Worm (Caenorhabditis elegans) whole organism, young adult: ENCODE results near the gene chtl-1.

Experiments used
- C17E4.6 ChIP-seq: fragments of 200-800 bp; sonication (Bioruptor generic); IDR thresholded peaks from 2 replicates; pipeline ENCODE4 v1.3.6; 2022; ENCODE audit warnings: missing genetic modification reagents, missing genetic modification characterization, missing compliant biosample characterization
- F39B2.1 ChIP-seq: fragments of 200-800 bp; sonication (Bioruptor generic); IDR thresholded peaks from 2 replicates; pipeline ENCODE4 v1.3.6; 2022; ENCODE audit warnings: missing genetic modification reagents, missing genetic modification characterization, missing compliant biosample characterization
- F52B5.7 ChIP-seq: sonication (generic microtip); optimal IDR thresholded peaks from 2 replicates; lab custom pipeline; 2016; ENCODE audit warnings: mild to moderate bottlenecking, missing genetic modification characterization, missing compliant biosample characterization
- ama-1 ChIP-seq, 3 experiments: fragments of 150-350 bp in 1 of 3; sonication (generic microtip) in 2 of 3; optimal IDR thresholded peaks; 2 replicates each; lab custom pipeline; 2014 to 2018; ENCODE audit warnings: missing biosample characterization in 2 of 3, missing genetic modification characterization in 2 of 3, missing genetic modification reagents in 2 of 3
- attf-3 ChIP-seq: fragments of 200-800 bp; sonication (Bioruptor generic); conservative IDR thresholded peaks from 2 replicates; pipeline ENCODE4 v1.3.6; 2022; ENCODE audit warnings: missing genetic modification reagents, missing genetic modification characterization, missing compliant biosample characterization
- ceh-27 ChIP-seq: fragments of 200-800 bp; sonication (Bioruptor generic); optimal IDR thresholded peaks from 2 replicates; lab custom pipeline; 2018; ENCODE audit warnings: mild to moderate bottlenecking, missing genetic modification characterization, moderate library complexity, missing compliant biosample characterization
- ceh-40 ChIP-seq: fragments of 200-800 bp; sonication (Bioruptor generic); IDR thresholded peaks from 2 replicates; pipeline ENCODE4 v1.3.6; 2022; ENCODE audit warnings: missing genetic modification characterization, missing compliant biosample characterization
- chd-7 ChIP-seq: sonication (generic microtip); optimal IDR thresholded peaks from 2 replicates; lab custom pipeline; 2016; ENCODE audit warnings: mild to moderate bottlenecking, missing genetic modification characterization, moderate library complexity, missing compliant biosample characterization
- dox-1 ChIP-seq: fragments of 200-800 bp; sonication (Bioruptor generic); IDR thresholded peaks from 2 replicates; pipeline ENCODE4 v1.3.6; 2022; ENCODE audit warnings: missing genetic modification reagents, missing genetic modification characterization, missing compliant biosample characterization
- dpl-1 ChIP-seq: fragments of 150-350 bp; optimal IDR thresholded peaks from 2 replicates; lab custom pipeline; 2014; ENCODE audit warnings: missing biosample characterization, missing genetic modification reagents, missing genetic modification characterization
- efl-1 ChIP-seq: fragments of 150-350 bp; optimal IDR thresholded peaks from 2 replicates; lab custom pipeline; 2014; ENCODE audit warnings: missing biosample characterization, missing genetic modification reagents, missing genetic modification characterization
- egl-18 ChIP-seq: fragments of 200-800 bp; sonication (Bioruptor generic); IDR thresholded peaks from 2 replicates; pipeline ENCODE4 v1.3.6; 2022; ENCODE audit warnings: missing genetic modification reagents, missing genetic modification characterization, missing compliant biosample characterization
- ets-4 ChIP-seq: fragments of 200-800 bp; sonication (Bioruptor generic); optimal IDR thresholded peaks from 2 replicates; lab custom pipeline; 2018; ENCODE audit warnings: mild to moderate bottlenecking, missing genetic modification characterization, missing compliant biosample characterization
- fkh-3 ChIP-seq: sonication (generic microtip); optimal IDR thresholded peaks from 2 replicates; lab custom pipeline; 2016; ENCODE audit warnings: mild to moderate bottlenecking, missing genetic modification characterization, missing compliant biosample characterization
- hlh-12 ChIP-seq: sonication (generic microtip); optimal IDR thresholded peaks from 2 replicates; lab custom pipeline; 2016; ENCODE audit warnings: missing genetic modification characterization, missing compliant biosample characterization
- hmg-1.2 ChIP-seq: fragments of 200-800 bp; sonication (Bioruptor generic); IDR thresholded peaks from 2 replicates; pipeline ENCODE4 v1.3.6; 2022; ENCODE audit warnings: missing genetic modification reagents, missing genetic modification characterization, missing compliant biosample characterization
- lag-1 ChIP-seq: fragments of 200-800 bp; sonication (Bioruptor generic); IDR thresholded peaks from 2 replicates; pipeline ENCODE4 v1.3.6; 2022; ENCODE audit warnings: missing genetic modification reagents, missing genetic modification characterization, missing compliant biosample characterization
- lin-40 ChIP-seq: sonication (generic microtip); optimal IDR thresholded peaks from 2 replicates; lab custom pipeline; 2016; ENCODE audit warnings: missing genetic modification characterization, mild to moderate bottlenecking, missing compliant biosample characterization, missing genotype, missing genetic modification reagents
- lsl-1 ChIP-seq: fragments of 200-800 bp; sonication (Bioruptor generic); optimal IDR thresholded peaks from 2 replicates; lab custom pipeline; 2018; ENCODE audit warnings: mild to moderate bottlenecking, missing genetic modification characterization, moderate library complexity, missing compliant biosample characterization
- madf-10 ChIP-seq: sonication (generic microtip); optimal IDR thresholded peaks from 2 replicates; lab custom pipeline; 2016; ENCODE audit warnings: mild to moderate bottlenecking, missing genetic modification characterization, missing compliant biosample characterization
- madf-6 ChIP-seq: fragments of 200-800 bp; sonication (Bioruptor generic); IDR thresholded peaks from 2 replicates; pipeline ENCODE4 v1.3.6; 2022; ENCODE audit warnings: missing genetic modification reagents, missing genetic modification characterization, missing compliant biosample characterization
- madf-8 ChIP-seq: fragments of 200-800 bp; sonication (Bioruptor generic); conservative IDR thresholded peaks from 2 replicates; pipeline ENCODE4 v1.3.6; 2022; ENCODE audit warnings: missing genetic modification reagents, missing genetic modification characterization, missing compliant biosample characterization
- mcd-1 ChIP-seq: fragments of 200-800 bp; sonication (Bioruptor generic); IDR thresholded peaks from 2 replicates; pipeline ENCODE4 v1.3.6; 2022; ENCODE audit warnings: missing genetic modification reagents, missing genetic modification characterization, missing compliant biosample characterization
- mel-28 ChIP-seq: sonication (generic microtip); optimal IDR thresholded peaks from 2 replicates; lab custom pipeline; 2016; ENCODE audit warnings: borderline replicate concordance, mild to moderate bottlenecking, missing genetic modification characterization, missing compliant biosample characterization
- mxl-1 ChIP-seq: sonication (generic microtip); optimal IDR thresholded peaks from 2 replicates; lab custom pipeline; 2016; ENCODE audit warnings: missing genetic modification characterization, missing compliant biosample characterization
- nfya-2 ChIP-seq: fragments of 200-800 bp; sonication (Bioruptor generic); IDR thresholded peaks from 2 replicates; pipeline ENCODE4 v1.3.6; 2022; ENCODE audit warnings: missing genetic modification reagents, missing genetic modification characterization, missing compliant biosample characterization
- nhr-27 ChIP-seq: fragments of 200-800 bp; sonication (Bioruptor generic); optimal IDR thresholded peaks from 2 replicates; lab custom pipeline; 2018; ENCODE audit warnings: mild to moderate bottlenecking, missing genetic modification characterization, moderate library complexity, missing compliant biosample characterization
- nhr-80 ChIP-seq: sonication (generic microtip); optimal IDR thresholded peaks from 2 replicates; lab custom pipeline; 2016; ENCODE audit warnings: missing genetic modification characterization, missing compliant biosample characterization
- pha-4 ChIP-seq: fragments of 150-350 bp; sonication (generic microtip); optimal IDR thresholded peaks from 2 replicates; lab custom pipeline; 2014; ENCODE audit warnings: missing biosample characterization, missing genetic modification reagents, missing genetic modification characterization
- sea-2 ChIP-seq: fragments of 200-800 bp; sonication (Bioruptor generic); IDR thresholded peaks from 2 replicates; pipeline ENCODE4 v1.3.6; 2022; ENCODE audit warnings: missing genetic modification characterization, missing compliant biosample characterization
- snpc-3.4 ChIP-seq: sonication (generic microtip); optimal IDR thresholded peaks from 2 replicates; lab custom pipeline; 2017; ENCODE audit warnings: missing genetic modification characterization, mild to moderate bottlenecking, missing compliant biosample characterization, antibody characterized with exemption, moderate library complexity, missing genotype, missing genetic modification reagents
- sptf-2 ChIP-seq: fragments of 200-800 bp; sonication (Bioruptor generic); optimal IDR thresholded peaks from 2 replicates; lab custom pipeline; 2018; ENCODE audit warnings: mild to moderate bottlenecking, missing genetic modification characterization, missing compliant biosample characterization
- unc-130 ChIP-seq: sonication (generic microtip); optimal IDR thresholded peaks from 2 replicates; lab custom pipeline; 2016; ENCODE audit warnings: missing genetic modification reagents, missing genetic modification characterization, missing compliant biosample characterization
- zfh-2 ChIP-seq: fragments of 200-800 bp; sonication (Bioruptor generic); conservative IDR thresholded peaks from 2 replicates; pipeline ENCODE4 v1.3.6; 2022; ENCODE audit warnings: missing genetic modification reagents, missing genetic modification characterization, missing compliant biosample characterization
- ztf-25 ChIP-seq: fragments of 200-800 bp; sonication (Bioruptor generic); IDR thresholded peaks from 2 replicates; pipeline ENCODE4 v1.3.6; 2022; ENCODE audit warnings: missing genetic modification reagents, missing genetic modification characterization, missing compliant biosample characterization
- ztf-28 ChIP-seq: fragments of 200-800 bp; sonication (Bioruptor generic); IDR thresholded peaks from 2 replicates; pipeline ENCODE4 v1.3.6; 2022; ENCODE audit warnings: missing genetic modification reagents, missing genetic modification characterization, missing compliant biosample characterization
- ztf-3 ChIP-seq: fragments of 200-800 bp; sonication (Bioruptor generic); optimal IDR thresholded peaks from 2 replicates; lab custom pipeline; 2018; ENCODE audit warnings: mild to moderate bottlenecking, missing genetic modification characterization, missing compliant biosample characterization

Gene chtl-1

ce11 chrX:5368220-5368619 lies 4.1 kb upstream of the chtl-1 start, which contains the start of gene jkk-1 (continued):
- TF ChIP-seq unc-130 (GFP tag; lab: Kevin White, UChicago) (no peak), sea-2 (no peak), mel-28 (no peak), ceh-27 (GFP tag; lab: Kevin White, UChicago) (peak; percentile 8), lin-40 (tag; lab: Kevin White, UChicago) (no peak), sptf-2 (GFP tag; lab: Kevin White, UChicago) (no peak), egl-18 (GFP tag; lab: Robert Waterston, UW) (no peak), fkh-3 (peak; percentile 47), zfh-2 (peak; percentile 73), ztf-28 (GFP tag; lab: Robert Waterston, UW) (no peak)

- TF ChIP-seq mcd-1, result no peak
- no peak for TF ChIP-seq attf-3 (GFP tag; lab: Robert Waterston, UW)
- no peak for TF ChIP-seq dox-1 (GFP tag; lab: Robert Waterston, UW)
- no peak for TF ChIP-seq madf-10 (tag; lab: Kevin White, UChicago)
- no peak for TF ChIP-seq nhr-27
- no peak for TF ChIP-seq lag-1 (GFP tag; lab: Robert Waterston, UW)
Measured at ce11 chrX:5366613-5367012, 2.5 kb upstream of the chtl-1 start.

DNA sequence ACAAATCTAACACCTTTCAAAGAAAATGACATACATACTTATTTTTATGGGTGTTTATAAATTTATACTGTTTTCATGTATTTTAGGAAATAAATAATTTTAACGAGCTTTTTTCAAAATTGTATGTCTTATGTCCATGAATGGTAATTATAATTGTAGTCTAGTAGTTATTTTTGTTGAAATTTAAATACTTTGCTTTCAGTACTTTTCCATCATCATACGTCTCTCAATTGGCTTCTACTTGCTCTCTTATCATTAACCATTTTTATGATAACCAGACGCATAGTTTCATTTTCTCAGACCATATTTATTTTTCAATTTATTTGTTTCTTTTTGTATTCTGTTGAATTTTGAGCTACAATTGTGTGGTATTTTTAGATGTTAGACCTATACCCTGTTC lies 1.3 kb upstream of the chtl-1 start, which contains the start of gene F35C8.5:
TSS of gene F35C8.5 (plus strand) at position 377 of the 400 bp plus-strand sequence.
- no peak for TF ChIP-seq ceh-40
- no peak for TF ChIP-seq snpc-3.4 (tag; lab: Kevin White, UChicago)
- TF ChIP-seq pha-4 (tag; lab: Kevin White, UChicago), result no peak
- TF ChIP-seq nhr-80, result peak; percentile 58
- TF ChIP-seq lsl-1, result no peak
- no peak for TF ChIP-seq nfya-2 (GFP tag; lab: Robert Waterston, UW)
- no peak for TF ChIP-seq chd-7 (tag; lab: Kevin White, UChicago)
- TF ChIP-seq ceh-27 (GFP tag; lab: Kevin White, UChicago), result no peak
- TF ChIP-seq ztf-3, result no peak

ce11 chrX:5360682-5361081 lies 3.4 kb downstream of the chtl-1 start:
- TF ChIP-seq ama-1 (optimal IDR thresholded peaks at IDR 0.05; lab: Kevin White, UChicago) (no peak), ama-1 (GFP tag; optimal IDR thresholded peaks at IDR 0.05; lab: Kevin White, UChicago) (no peak), C17E4.6 (GFP tag; lab: Robert Waterston, UW) (no peak), hlh-12 (tag; lab: Kevin White, UChicago) (no peak), attf-3 (GFP tag; lab: Robert Waterston, UW) (no peak), F39B2.1 (no peak), F52B5.7 (no peak), mxl-1 (tag; lab: Kevin White, UChicago) (no peak), madf-6 (GFP tag; lab: Robert Waterston, UW) (peak; percentile 76), dpl-1 (GFP tag; lab: Kevin White, UChicago) (peak; percentile 18), hmg-1.2 (GFP tag; lab: Robert Waterston, UW) (peak; percentile 52; the same call in 1 of the 2 replicates), zfh-2 (0 out of 2 replicates have a peak, but pooled peaks have one; percentile 36), ztf-25 (0 out of 2 replicates have a peak, but pooled peaks have one; percentile 29), efl-1 (peak; percentile 74), dox-1 (GFP tag; lab: Robert Waterston, UW) (0 out of 2 replicates have a peak, but pooled peaks have one; percentile 27), ets-4 (no peak), madf-8 (GFP tag; lab: Robert Waterston, UW) (peak; percentile 15; the same call in 1 of the 2 replicates)
